Fruit fly (Drosophila melanogaster): ENCODE data around the gene NHP2.

The NHP2 gene

DNA sequence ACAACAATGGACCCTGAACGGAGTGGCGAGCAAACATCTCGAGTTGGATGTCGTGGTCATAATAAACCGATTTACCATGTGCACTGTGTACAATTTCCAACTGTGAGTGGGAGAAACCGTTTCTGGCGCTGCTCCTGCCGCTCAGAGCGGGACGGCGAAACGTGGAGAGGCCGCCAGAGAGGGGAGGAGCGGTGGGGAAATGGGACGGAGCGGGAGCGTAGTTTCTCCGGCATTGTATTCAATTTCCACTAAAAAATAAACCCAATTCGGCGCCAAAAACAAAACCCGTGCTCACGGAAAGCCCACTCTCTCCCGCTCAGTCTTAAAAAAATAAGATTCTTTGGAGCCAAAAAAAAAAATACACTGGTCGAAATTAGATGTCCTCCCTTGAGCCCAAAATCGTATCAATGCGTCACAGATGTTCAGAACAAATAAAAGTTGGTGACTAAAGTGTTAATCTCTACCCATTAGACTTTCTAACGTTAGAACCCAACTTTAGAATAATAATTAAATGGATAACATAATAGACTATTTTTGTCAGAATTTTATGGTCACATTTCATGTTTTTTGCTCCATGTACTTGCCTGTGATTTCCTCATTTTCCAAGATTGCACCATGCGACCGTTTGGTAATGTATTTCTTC, 41.9 kb downstream of the NHP2 start (continued):
- TF ChIP-seq Rx (GFP tag; IDR thresholded peaks at IDR 0.05) (peak; percentile 26; the same call in 1 of the 2 replicates), al (GFP tag; IDR thresholded peaks at IDR 0.05) (no peak), ac (GFP tag; optimal IDR thresholded peaks at IDR 0.05) (no peak), CG3407 (GFP tag; optimal IDR thresholded peaks at IDR 0.05) (peak; percentile 60), cwo (GFP tag; optimal IDR thresholded peaks at IDR 0.05) (peak; percentile 36), CG11085 (GFP tag; IDR thresholded peaks at IDR 0.05) (peak; percentile 27; the same call in 1 of the 2 replicates), corto (GFP tag; optimal IDR thresholded peaks at IDR 0.05) (no peak), CG16779 (GFP tag; IDR thresholded peaks at IDR 0.05) (0 out of 2 replicates have a peak, but pooled peaks have one; percentile 56), nom (GFP tag; optimal IDR thresholded peaks at IDR 0.05) (no peak), CG17912 (GFP tag; optimal IDR thresholded peaks at IDR 0.05) (no peak), NC2β (GFP tag; optimal IDR thresholded peaks at IDR 0.05) (peak; percentile 53), MBD-R2 (GFP tag; IDR thresholded peaks at IDR 0.05) (no peak; the same call in 1 of the 2 replicates), CG4617 (GFP tag; optimal IDR thresholded peaks at IDR 0.05; ENCODE audit: borderline replicate concordance) (peak; percentile 10), CG8924 (tag; optimal IDR thresholded peaks at IDR 0.05) (peak; percentile 63), CG18764 (GFP tag; optimal IDR thresholded peaks at IDR 0.05) (peak; percentile 45), wor (GFP tag; IDR thresholded peaks at IDR 0.05) (peak; percentile 43; the same call in 1 of the 2 replicates), sima (GFP tag; optimal IDR thresholded peaks at IDR 0.05) (no peak), Med (GFP tag) (peak; percentile 94), ftz-f1 (GFP tag; optimal IDR thresholded peaks at IDR 0.05) (no peak), CG3726 (GFP tag; IDR thresholded peaks at IDR 0.05) (no peak), CG8388 (GFP tag; optimal IDR thresholded peaks at IDR 0.05) (peak; percentile 72), Nf-YA (GFP tag; IDR thresholded peaks at IDR 0.05) (no peak), CG11695 (GFP tag; IDR thresholded peaks at IDR 0.05) (peak; percentile 60; the same call in 2 of the 3 replicates), HmgZ (tag; optimal IDR thresholded peaks at IDR 0.05) (peak; percentile 42), dati (GFP tag; IDR thresholded peaks at IDR 0.05) (no peak), Hey (tag; optimal IDR thresholded peaks at IDR 0.05) (no peak), Fer2 (tag; optimal IDR thresholded peaks at IDR 0.05) (peak; percentile 7), Fer3 (tag; optimal IDR thresholded peaks at IDR 0.05) (peak; percentile 71), vvl (GFP tag; IDR thresholded peaks at IDR 0.05) (peak; percentile 60), ab (GFP tag; optimal IDR thresholded peaks at IDR 0.05) (peak; percentile 66), nmo (GFP tag; optimal IDR thresholded peaks at IDR 0.05) (peak; percentile 73), da (GFP tag; optimal IDR thresholded peaks at IDR 0.05) (no peak), BtbVII (GFP tag; optimal IDR thresholded peaks at IDR 0.05) (peak; percentile 41), Dad (GFP tag; optimal IDR thresholded peaks at IDR 0.05) (peak; percentile 42), lbe (GFP tag; optimal IDR thresholded peaks at IDR 0.05) (no peak), kay (GFP tag; optimal IDR thresholded peaks at IDR 0.05) (peak; percentile 59), zfh2 (GFP tag; optimal IDR thresholded peaks at IDR 0.05) (peak; percentile 45), dysf (GFP tag; IDR thresholded peaks at IDR 0.05) (peak; percentile 66), CG8944 (GFP tag; optimal IDR thresholded peaks at IDR 0.05) (peak; percentile 28), grn (GFP tag; optimal IDR thresholded peaks at IDR 0.05) (no peak), pros (GFP tag; optimal IDR thresholded peaks at IDR 0.05) (no peak), crc (GFP tag; optimal IDR thresholded peaks at IDR 0.05) (no peak), Nf-YB (GFP tag; optimal IDR thresholded peaks at IDR 0.05) (peak; percentile 19), CG9609 (GFP tag; optimal IDR thresholded peaks at IDR 0.05) (peak; percentile 58), MTF-1 (GFP tag; optimal IDR thresholded peaks at IDR 0.05; ENCODE audit: borderline replicate concordance) (peak; percentile 21), CG17359 (tag; optimal IDR thresholded peaks at IDR 0.05) (peak; percentile 81), CG9437 (GFP tag; optimal IDR thresholded peaks at IDR 0.05) (peak; percentile 44), dan (GFP tag; IDR thresholded peaks at IDR 0.05) (no peak), Vsx1 (GFP tag; optimal IDR thresholded peaks at IDR 0.05) (no peak), CG1832 (GFP tag; optimal IDR thresholded peaks at IDR 0.05) (no peak)

Data from whole organism, embryonic.